Comparison of ENCODE assay signal across 2 worm cellular contexts in genomic region chrX:16327229-16327628, ce11.
TF ChIP-seq lines count a peak whose summit lies in the region.

No protein-coding gene starts in this region.

TF ChIP-seq in whole organism, L1 larva, 84 proteins besides CTCF, POLR2A, EP300 and RAD21 (continued from another document):
- TF ChIP-seq C34B4.2 (tag; optimal IDR thresholded peaks at IDR 0.05; lab: Kevin White, UChicago), result no peak
- no peak for TF ChIP-seq vab-15 (tag; optimal IDR thresholded peaks at IDR 0.05; lab: Kevin White, UChicago)
- no peak for TF ChIP-seq efl-1 (optimal IDR thresholded peaks at IDR 0.05; lab: Kevin White, UChicago)
- TF ChIP-seq efl-1 (GFP tag; optimal IDR thresholded peaks at IDR 0.05 in 1 of 2; lab: Kevin White, UChicago), result peak in 1 of 2 experiments; percentile 83
- no peak for TF ChIP-seq efl-3 (GFP tag; optimal IDR thresholded peaks at IDR 0.05; lab: Kevin White, UChicago)
- no peak for TF ChIP-seq grh-1 (GFP tag; IDR thresholded peaks at IDR 0.05; lab: Robert Waterston, UW)
- no peak for TF ChIP-seq C04F5.9 (tag; optimal IDR thresholded peaks at IDR 0.05; lab: Kevin White, UChicago)
- no peak for TF ChIP-seq aha-1 (tag; optimal IDR thresholded peaks at IDR 0.05; lab: Kevin White, UChicago)
- no peak for TF ChIP-seq nhr-28 (tag; optimal IDR thresholded peaks at IDR 0.05; lab: Kevin White, UChicago)
- no peak for TF ChIP-seq ztf-4 (tag; optimal IDR thresholded peaks at IDR 0.05; lab: Kevin White, UChicago)
- no peak for TF ChIP-seq zip-4 (GFP tag; optimal IDR thresholded peaks at IDR 0.05; lab: Kevin White, UChicago)
- TF ChIP-seq skn-1 (tag; optimal IDR thresholded peaks at IDR 0.05; lab: Kevin White, UChicago), result no peak
- no peak for TF ChIP-seq elt-2 (tag; optimal IDR thresholded peaks at IDR 0.05; lab: Kevin White, UChicago)
- no peak for TF ChIP-seq rnt-1 (tag; optimal IDR thresholded peaks at IDR 0.05; lab: Kevin White, UChicago)
- TF ChIP-seq hlh-4 (tag; optimal IDR thresholded peaks at IDR 0.05; lab: Kevin White, UChicago), result no peak
- TF ChIP-seq egl-13 (tag; optimal IDR thresholded peaks at IDR 0.05; lab: Kevin White, UChicago), result no peak
- no peak for TF ChIP-seq ets-5 (GFP tag; IDR thresholded peaks at IDR 0.05; lab: Robert Waterston, UW)
- no peak for TF ChIP-seq mab-9 (GFP tag; IDR thresholded peaks at IDR 0.05; lab: Robert Waterston, UW)
- TF ChIP-seq nhr-90 (tag; optimal IDR thresholded peaks at IDR 0.05; lab: Kevin White, UChicago; ENCODE audit: poor library complexity), result peak; percentile 4
- no peak for TF ChIP-seq F16B12.6 (tag; optimal IDR thresholded peaks at IDR 0.05; lab: Kevin White, UChicago)
- TF ChIP-seq pag-3 (tag; optimal IDR thresholded peaks at IDR 0.05; lab: Kevin White, UChicago; ENCODE audit: borderline replicate concordance, insufficient read depth), result no peak

TF ChIP-seq in whole organism, L4 larva, 104 proteins besides CTCF, POLR2A, EP300 and RAD21 (continued from another document):
- TF ChIP-seq duxl-1 (tag; optimal IDR thresholded peaks at IDR 0.05; lab: Kevin White, UChicago; ENCODE audit: poor library complexity) (peak; percentile 34), unc-39 (tag; optimal IDR thresholded peaks at IDR 0.05; lab: Kevin White, UChicago) (no peak), nhr-6 (tag; optimal IDR thresholded peaks at IDR 0.05; lab: Kevin White, UChicago) (no peak), egl-43 (GFP tag; IDR thresholded peaks at IDR 0.05; lab: Robert Waterston, UW) (no peak), D1046.2 (GFP tag; IDR thresholded peaks at IDR 0.05; lab: Robert Waterston, UW) (no peak), lim-7 (GFP tag; IDR thresholded peaks at IDR 0.05; lab: Robert Waterston, UW) (no peak), spr-1 (tag; optimal IDR thresholded peaks at IDR 0.05; lab: Kevin White, UChicago) (no peak), snpc-4 (tag; optimal IDR thresholded peaks at IDR 0.05; lab: Kevin White, UChicago) (no peak), fos-1 (tag; optimal IDR thresholded peaks at IDR 0.05; lab: Kevin White, UChicago) (no peak), hif-1 (tag; optimal IDR thresholded peaks at IDR 0.05; lab: Kevin White, UChicago) (no peak), lin-1 (GFP tag; IDR thresholded peaks at IDR 0.05; lab: Robert Waterston, UW) (no peak), ces-1 (GFP tag; optimal IDR thresholded peaks at IDR 0.05; lab: Kevin White, UChicago) (no peak), daf-19 (GFP tag; conservative IDR thresholded peaks at IDR 0.05; lab: Robert Waterston, UW) (no peak), nhr-42 (GFP tag; IDR thresholded peaks at IDR 0.05; lab: Robert Waterston, UW) (0 out of 2 replicates have a peak, but pooled peaks have one; percentile 9), dmd-8 (GFP tag; IDR thresholded peaks at IDR 0.05; lab: Robert Waterston, UW) (no peak), aha-1 (tag; lab: Kevin White, UChicago) (no peak), madf-9 (GFP tag; conservative IDR thresholded peaks at IDR 0.05; lab: Robert Waterston, UW) (no peak), F49E8.2 (tag; optimal IDR thresholded peaks at IDR 0.05; lab: Kevin White, UChicago; ENCODE audit: borderline replicate concordance) (no peak), arid-1 (GFP tag; conservative IDR thresholded peaks at IDR 0.05; lab: Robert Waterston, UW) (no peak), ceh-28 (tag; optimal IDR thresholded peaks at IDR 0.05; lab: Kevin White, UChicago) (no peak), nhr-41 (GFP tag; IDR thresholded peaks at IDR 0.05; lab: Robert Waterston, UW) (no peak), lin-15B (tag; optimal IDR thresholded peaks at IDR 0.05; lab: Kevin White, UChicago) (no peak), madf-5 (GFP tag; IDR thresholded peaks at IDR 0.05; lab: Robert Waterston, UW) (no peak), Y48G9A.11 (GFP tag; IDR thresholded peaks at IDR 0.05; lab: Robert Waterston, UW) (no peak), ztf-7 (tag; optimal IDR thresholded peaks at IDR 0.05; lab: Kevin White, UChicago) (peak; percentile 10)
